Fruit fly (Drosophila melanogaster) whole organism, prepupa: ENCODE measurements around the gene Snoo.

Experiments used
- CG11294 ChIP-seq: fragments of 200-800 bp; sonication (Bioruptor generic); IDR thresholded peaks from 2 replicates; pipeline ENCODE4 v1.3.6; 2022; ENCODE audit warnings: missing biosample characterization, missing genetic modification characterization
- CG15336 ChIP-seq: fragments of 200-800 bp; sonication (Bioruptor generic); IDR thresholded peaks from 2 replicates; pipeline ENCODE4 v1.3.6; 2022; ENCODE audit warnings: missing biosample characterization, missing genetic modification characterization
- CG31627 ChIP-seq: fragments of 200-800 bp; sonication (Bioruptor generic); optimal IDR thresholded peaks from 3 replicates; lab custom pipeline; 2016; ENCODE audit warnings: missing biosample characterization, missing genetic modification characterization
- CG6276 ChIP-seq: fragments of 200-800 bp; sonication (Bioruptor generic); optimal IDR thresholded peaks from 2 replicates; lab custom pipeline; 2017; ENCODE audit warnings: missing biosample characterization, mild to moderate bottlenecking, missing genetic modification characterization
- CG6854 ChIP-seq: fragments of 200-800 bp; sonication (Bioruptor generic); optimal IDR thresholded peaks from 2 replicates; lab custom pipeline; 2017; ENCODE audit warnings: missing biosample characterization, mild to moderate bottlenecking, missing genetic modification characterization
- OdsH ChIP-seq: fragments of 200-800 bp; sonication (Bioruptor generic); optimal IDR thresholded peaks from 3 replicates; lab custom pipeline; 2016; ENCODE audit warnings: missing biosample characterization, missing genetic modification characterization
- acj6 ChIP-seq: fragments of 200-800 bp; sonication (Bioruptor generic); optimal IDR thresholded peaks from 3 replicates; lab custom pipeline; 2016; ENCODE audit warnings: missing biosample characterization, missing genetic modification characterization

DNA sequence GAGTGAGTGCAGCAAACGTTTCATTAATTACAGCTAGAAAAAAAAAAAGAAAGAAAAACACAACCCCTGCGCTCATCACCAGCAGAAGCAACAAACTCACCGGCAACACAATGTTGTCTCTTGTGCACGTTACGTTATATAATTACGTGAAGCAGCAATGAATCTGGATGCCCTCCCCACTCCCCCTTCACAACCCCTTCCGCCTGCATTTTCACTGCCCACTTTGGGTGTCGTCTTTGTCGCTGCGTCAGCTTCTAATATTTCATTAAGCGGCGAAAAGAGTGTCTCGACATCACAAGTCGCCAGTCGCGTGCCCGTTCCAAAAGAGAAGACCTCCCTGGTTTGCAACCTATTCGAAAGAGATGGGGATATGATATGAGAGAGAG lies 17.5 kb downstream of the Snoo start:
- TF ChIP-seq OdsH = no peak
- TF ChIP-seq acj6 = no peak
- TF ChIP-seq CG31627 = no peak
- no peak for TF ChIP-seq CG15336 (GFP tag; lab: Robert Waterston, UW)
- no peak for TF ChIP-seq CG11294 (GFP tag; lab: Robert Waterston, UW)
- TF ChIP-seq CG6854 (GFP tag; lab: Kevin White, UChicago) = no peak
- no peak for TF ChIP-seq CG6276 (GFP tag; lab: Kevin White, UChicago)
